Fruit fly (Drosophila melanogaster): Measurements from ENCODE around the gene Smr.

Gene Smr

dm6 chrX:12673833-12674541 lies 68.4 kb downstream of the Smr start (continued):
- TF ChIP-seq CG10543 (GFP tag; optimal IDR thresholded peaks at IDR 0.05) (no peak), CG13424 (tag; optimal IDR thresholded peaks at IDR 0.05) (no peak), CG7745 (tag; optimal IDR thresholded peaks at IDR 0.05) (peak; percentile 57), CG17568 (GFP tag; optimal IDR thresholded peaks at IDR 0.05) (peak; percentile 4), H2.0 (GFP tag; IDR thresholded peaks at IDR 0.05) (no peak), CG5245 (GFP tag; optimal IDR thresholded peaks at IDR 0.05) (no peak), zfh2 (GFP tag; optimal IDR thresholded peaks at IDR 0.05) (no peak), amos (GFP tag; IDR thresholded peaks at IDR 0.05; ENCODE audit: partially characterized antibody) (no peak), CG14965 (GFP tag; optimal IDR thresholded peaks at IDR 0.05; ENCODE audit: borderline replicate concordance) (no peak), zf30C (GFP tag; optimal IDR thresholded peaks at IDR 0.05) (no peak), zen2 (GFP tag; IDR thresholded peaks at IDR 0.05; ENCODE audit: partially characterized antibody) (no peak), CG18764 (GFP tag; optimal IDR thresholded peaks at IDR 0.05) (no peak), org-1 (GFP tag; optimal IDR thresholded peaks at IDR 0.05) (no peak), MESR4 (GFP tag; optimal IDR thresholded peaks at IDR 0.05) (no peak), Max (GFP tag; optimal IDR thresholded peaks at IDR 0.05) (no peak), kay (GFP tag; optimal IDR thresholded peaks at IDR 0.05) (no peak), CG2712 (tag; optimal IDR thresholded peaks at IDR 0.05) (peak; percentile 15), fru (optimal IDR thresholded peaks at IDR 0.05) (no peak), ap (GFP tag; IDR thresholded peaks at IDR 0.05) (no peak), CG3726 (GFP tag; IDR thresholded peaks at IDR 0.05) (no peak), HmgZ (tag; optimal IDR thresholded peaks at IDR 0.05) (no peak), Mes4 (GFP tag; optimal IDR thresholded peaks at IDR 0.05) (no peak), CG10209 (GFP tag; optimal IDR thresholded peaks at IDR 0.05) (no peak), fd102C (GFP tag; optimal IDR thresholded peaks at IDR 0.05) (no peak), Vsx1 (GFP tag; optimal IDR thresholded peaks at IDR 0.05) (no peak), CG12942 (GFP tag; optimal IDR thresholded peaks at IDR 0.05) (no peak), CG2202 (tag; optimal IDR thresholded peaks at IDR 0.05) (peak; percentile 26), wor (GFP tag; IDR thresholded peaks at IDR 0.05) (no peak), CG8924 (tag; optimal IDR thresholded peaks at IDR 0.05) (peak; percentile 1), Atf6 (GFP tag; IDR thresholded peaks at IDR 0.05) (no peak), ase (GFP tag; IDR thresholded peaks at IDR 0.05) (no peak), bbx (GFP tag; IDR thresholded peaks at IDR 0.05; ENCODE audit: partially characterized antibody) (no peak), en (GFP tag; optimal IDR thresholded peaks at IDR 0.05) (no peak), gcm (GFP tag; optimal IDR thresholded peaks at IDR 0.05) (peak; percentile 20), Sox100B (GFP tag; optimal IDR thresholded peaks at IDR 0.05) (no peak), zfh1 (GFP tag; IDR thresholded peaks at IDR 0.05) (no peak), bsh (GFP tag; optimal IDR thresholded peaks at IDR 0.05) (peak in 1 of 2 experiments; percentile 28), grau (tag; optimal IDR thresholded peaks at IDR 0.05) (no peak), Gug (GFP tag; IDR thresholded peaks at IDR 0.05) (no peak), lola (GFP tag; optimal IDR thresholded peaks at IDR 0.05) (peak in 1 of 3 experiments; percentile 34), CG4328 (GFP tag; optimal IDR thresholded peaks at IDR 0.05) (no peak), jumu (GFP tag; optimal IDR thresholded peaks at IDR 0.05) (no peak), CG1832 (GFP tag; optimal IDR thresholded peaks at IDR 0.05) (peak; percentile 49), tll (GFP tag; optimal IDR thresholded peaks at IDR 0.05) (no peak), Sry-β (GFP tag; optimal IDR thresholded peaks at IDR 0.05) (peak; percentile 15), usp (GFP tag; optimal IDR thresholded peaks at IDR 0.05) (no peak), Side (GFP tag; optimal IDR thresholded peaks at IDR 0.05) (no peak), pfk (GFP tag; optimal IDR thresholded peaks at IDR 0.05) (peak; percentile 77), sens-2 (GFP tag; IDR thresholded peaks at IDR 0.05) (no peak)
